Fruit fly (Drosophila melanogaster) S2 (cell line): ENCODE results near the gene CG6380.

Experiments used
- CG8478 ChIP-seq: fragments of >200 bp; optimal IDR thresholded peaks from 2 replicates; lab custom pipeline; 2018
- CTCF ChIP-seq, 2 experiments: fragments of >200 bp; optimal IDR thresholded peaks; 2 replicates each; lab custom pipeline; 2018

- TF ChIP-seq CG8478 (lab: Kevin White, UChicago) (no peak), CTCF (optimal IDR thresholded peaks at IDR 0.05; lab: Kevin White, UChicago) (no peak)
Observed at dm6 chr2L:17267358-17267750, 24.6 kb downstream of the CG6380 start.
